Worm (Caenorhabditis elegans): ENCODE measurements around the gene eri-1.
A peak's percentile ranks its signal among the peaks of the same experiment; 100 is the strongest.

eri-1 gene

DNA sequence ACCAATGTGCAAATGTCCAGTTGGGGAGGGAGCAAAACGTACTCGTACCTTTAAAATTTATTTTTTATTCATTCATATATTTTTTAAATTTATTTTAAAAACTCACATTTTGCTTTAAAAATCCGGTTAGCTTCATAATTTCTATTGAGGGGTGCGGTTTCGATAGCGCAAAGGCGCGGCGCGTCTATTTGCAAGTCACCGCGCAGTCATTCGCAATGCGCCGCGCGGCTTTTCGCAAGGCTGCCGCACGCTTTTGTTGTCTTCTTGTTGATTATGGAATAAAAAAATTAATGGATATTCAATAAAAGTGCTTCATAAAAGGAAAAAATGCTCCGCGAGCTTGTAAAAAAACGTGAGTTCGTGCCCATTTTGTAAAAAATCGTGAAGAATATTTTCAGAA lies 29.5 kb downstream of the eri-1 start, which contains the start of the genes ears-2 and uncp-18 (continued):
- TF ChIP-seq dve-1 (tag; optimal IDR thresholded peaks at IDR 0.05; ENCODE audit: insufficient read depth) = peak; percentile 96
- peak; percentile 92 for TF ChIP-seq lin-13 (GFP tag; optimal IDR thresholded peaks at IDR 0.05)
- peak in 1 of 2 experiments; percentile 20 for TF ChIP-seq mdl-1 (tag; optimal IDR thresholded peaks at IDR 0.05)
- TF ChIP-seq ceh-44 (GFP tag; IDR thresholded peaks at IDR 0.05) = peak; percentile 89
- TF ChIP-seq ceh-28 (tag; optimal IDR thresholded peaks at IDR 0.05) = no peak
- no peak for TF ChIP-seq dmd-8 (GFP tag; IDR thresholded peaks at IDR 0.05)
- TF ChIP-seq T20F7.1 (GFP tag; optimal IDR thresholded peaks at IDR 0.05) = no peak
- TF ChIP-seq F44E2.7 (GFP tag; IDR thresholded peaks at IDR 0.05) = peak; percentile 84; the same call in 1 of the 2 replicates
- peak; percentile 99 for TF ChIP-seq mes-2 (tag; optimal IDR thresholded peaks at IDR 0.05; ENCODE audit: poor library complexity, severe bottlenecking)
- TF ChIP-seq Y75B8A.6 (GFP tag; IDR thresholded peaks at IDR 0.05) = peak; percentile 81; the same call in 1 of the 2 replicates
- TF ChIP-seq mdt-29 (GFP tag; IDR thresholded peaks at IDR 0.05) = peak; percentile 73
- peak; percentile 80 for TF ChIP-seq ZK337.2 (GFP tag; IDR thresholded peaks at IDR 0.05)
- TF ChIP-seq egl-27 (tag; optimal IDR thresholded peaks at IDR 0.05) = no peak
- peak; percentile 43 for TF ChIP-seq fkh-10 (GFP tag; optimal IDR thresholded peaks at IDR 0.05)
- no peak for TF ChIP-seq Y5F2A.4 (GFP tag; optimal IDR thresholded peaks at IDR 0.05)
- peak; percentile 69 for TF ChIP-seq nhr-25 (tag; optimal IDR thresholded peaks at IDR 0.05; ENCODE audit: borderline replicate concordance, insufficient read depth)
- no peak for TF ChIP-seq tag-97 (GFP tag; IDR thresholded peaks at IDR 0.05)
- peak; percentile 49; the same call in 1 of the 2 replicates for TF ChIP-seq Y48G9A.11 (GFP tag; IDR thresholded peaks at IDR 0.05)
- 0 out of 2 replicates have a peak, but pooled peaks have one; percentile 47 for TF ChIP-seq D1046.2 (GFP tag; IDR thresholded peaks at IDR 0.05)
- peak; percentile 74; the same call in 1 of the 2 replicates for TF ChIP-seq tra-1 (GFP tag; IDR thresholded peaks at IDR 0.05)
- TF ChIP-seq ctbp-1 (GFP tag; IDR thresholded peaks at IDR 0.05) = peak; percentile 87
- TF ChIP-seq lin-39 (tag; optimal IDR thresholded peaks at IDR 0.05) = no peak
- TF ChIP-seq nhr-28 (tag; optimal IDR thresholded peaks at IDR 0.05) = peak; percentile 63
- TF ChIP-seq snpc-4 (tag; optimal IDR thresholded peaks at IDR 0.05) = no peak
- TF ChIP-seq ztf-11 (tag; optimal IDR thresholded peaks at IDR 0.05) = no peak
- no peak for TF ChIP-seq unc-39 (tag; optimal IDR thresholded peaks at IDR 0.05)
- peak; percentile 96 for TF ChIP-seq sdz-12 (GFP tag; optimal IDR thresholded peaks at IDR 0.05)
- TF ChIP-seq lim-7 (GFP tag; IDR thresholded peaks at IDR 0.05) = peak; percentile 79
- no peak for TF ChIP-seq daf-12 (tag; optimal IDR thresholded peaks at IDR 0.05)
- TF ChIP-seq ceh-32 (tag; optimal IDR thresholded peaks at IDR 0.05; ENCODE audit: poor library complexity) = peak; percentile 17
- peak; percentile 97 for TF ChIP-seq unc-130 (GFP tag; optimal IDR thresholded peaks at IDR 0.05)
- TF ChIP-seq jun-1 (tag; optimal IDR thresholded peaks at IDR 0.05) = no peak
- peak; percentile 71; the same call in 1 of the 2 replicates for TF ChIP-seq php-3 (GFP tag; IDR thresholded peaks at IDR 0.05)
- TF ChIP-seq zip-11 (GFP tag; IDR thresholded peaks at IDR 0.05) = no peak
- peak; percentile 87 for TF ChIP-seq dmd-9 (GFP tag; IDR thresholded peaks at IDR 0.05)
- TF ChIP-seq zip-2 (tag; optimal IDR thresholded peaks at IDR 0.05) = peak; percentile 38
- 0 out of 2 replicates have a peak, but pooled peaks have one; percentile 59 for TF ChIP-seq nhr-41 (GFP tag; IDR thresholded peaks at IDR 0.05)
- TF ChIP-seq zfp-2 (tag; optimal IDR thresholded peaks at IDR 0.05) = peak; percentile 76
- TF ChIP-seq spr-3 (GFP tag; optimal IDR thresholded peaks at IDR 0.05) = peak; percentile 81
- peak; percentile 96 for TF ChIP-seq aha-1 (tag)
- peak; percentile 84 to 95 for TF ChIP-seq lsy-2 (tag; optimal IDR thresholded peaks at IDR 0.05)
- peak; percentile 76; the same call in 1 of the 2 replicates for TF ChIP-seq madf-9 (GFP tag; conservative IDR thresholded peaks at IDR 0.05)
- TF ChIP-seq pqm-1 (tag; optimal IDR thresholded peaks at IDR 0.05) = peak; percentile 54
- TF ChIP-seq attf-4 (tag; optimal IDR thresholded peaks at IDR 0.05) = no peak
- no peak for TF ChIP-seq unc-62 (GFP tag; optimal IDR thresholded peaks at IDR 0.05 in 1 of 2)
- no peak for TF ChIP-seq unc-62 (tag; optimal IDR thresholded peaks at IDR 0.05)
- peak; percentile 71 for TF ChIP-seq ztf-7 (tag; optimal IDR thresholded peaks at IDR 0.05)
- no peak for TF ChIP-seq madf-5 (GFP tag; IDR thresholded peaks at IDR 0.05)
- peak; percentile 83 for TF ChIP-seq hlh-11 (tag; optimal IDR thresholded peaks at IDR 0.05)
- TF ChIP-seq zag-1 (tag; optimal IDR thresholded peaks at IDR 0.05) = no peak
- TF ChIP-seq nhr-42 (GFP tag; IDR thresholded peaks at IDR 0.05) = peak; percentile 79
- TF ChIP-seq lir-3 (tag; optimal IDR thresholded peaks at IDR 0.05) = peak; percentile 48

All from whole organism, L4 larva.